Worm (Caenorhabditis elegans) whole organism, L4 larva: ENCODE data around the gene sfxn-1.4.

ENCODE experiments used
- F44E2.7 ChIP-seq: fragments of 200-800 bp; sonication (Bioruptor generic); IDR thresholded peaks from 2 replicates; pipeline ENCODE4 v2.1.2; 2022; ENCODE audit warnings: missing genetic modification characterization, missing compliant biosample characterization
- T26A8.4 ChIP-seq: fragments of 200-800 bp; sonication (Bioruptor generic); IDR thresholded peaks from 2 replicates; pipeline ENCODE4 v1.3.6; 2022; ENCODE audit warnings: missing genetic modification characterization, missing compliant biosample characterization
- lsy-2 ChIP-seq, 2 experiments: fragments of 150-350 bp in 1 of 2; sonication (generic microtip) in 1 of 2; optimal IDR thresholded peaks; 2 replicates each; lab custom pipeline; 2014 to 2017; ENCODE audit warnings: missing biosample characterization in 2 of 2, missing genetic modification characterization in 2 of 2
- zfp-3 ChIP-seq: fragments of 200-800 bp; sonication (Bioruptor generic); conservative IDR thresholded peaks from 2 replicates; pipeline ENCODE4 v1.3.6; 2022; ENCODE audit warnings: missing genetic modification reagents, missing genetic modification characterization, missing compliant biosample characterization

ce11 chrII:11694432-11694831 is 13.4 kb upstream of the sfxn-1.4 start:
- TF ChIP-seq T26A8.4 (GFP tag; lab: Robert Waterston, UW) (no peak), zfp-3 (no peak), F44E2.7 (no peak), lsy-2 (tag; optimal IDR thresholded peaks at IDR 0.05; lab: Kevin White, UChicago) (peak in 1 of 2 experiments; percentile 70)
